Fruit fly (Drosophila melanogaster) whole organism, embryonic: ENCODE results near the gene CG3149.

Source experiments
- Antp ChIP-seq: fragments of 200-800 bp; sonication (Bioruptor generic); optimal IDR thresholded peaks from 3 replicates; lab custom pipeline; 2016; ENCODE audit warnings: missing biosample characterization, missing genetic modification characterization
- B-H1 ChIP-seq: fragments of 200-800 bp; sonication (Bioruptor generic); IDR thresholded peaks from 3 replicates; pipeline ENCODE4 v1.3.6; 2022; ENCODE audit warnings: missing biosample characterization, missing genetic modification characterization
- Bgb ChIP-seq: fragments of 200-800 bp; sonication (Bioruptor generic); IDR thresholded peaks from 2 replicates; pipeline ENCODE4 v1.3.6; 2022; ENCODE audit warnings: missing biosample characterization, missing genetic modification characterization; ENCODE audit not compliant: partially characterized antibody
- CG10147 ChIP-seq: fragments of 200-800 bp; sonication (Bioruptor generic); optimal IDR thresholded peaks from 2 replicates; lab custom pipeline; 2019; ENCODE audit warnings: missing biosample characterization, mild to moderate bottlenecking, missing genetic modification characterization, moderate library complexity
- CG10209 ChIP-seq: fragments of 200-800 bp; sonication (Bioruptor generic); optimal IDR thresholded peaks from 3 replicates; lab custom pipeline; 2017; ENCODE audit warnings: missing biosample characterization, mild to moderate bottlenecking, missing genetic modification characterization, missing genetic modification reagents
- CG11504 ChIP-seq: fragments of 200-800 bp; sonication (Bioruptor generic); optimal IDR thresholded peaks from 3 replicates; lab custom pipeline; 2019; ENCODE audit warnings: missing biosample characterization, mild to moderate bottlenecking, missing genetic modification characterization, moderate library complexity
- CG11695 ChIP-seq: fragments of 200-800 bp; sonication (Bioruptor generic); IDR thresholded peaks from 3 replicates; pipeline ENCODE4 v1.3.6; 2022; ENCODE audit warnings: missing biosample characterization, missing genetic modification characterization
- CG12071 ChIP-seq: fragments of 200-800 bp; sonication (Bioruptor generic); optimal IDR thresholded peaks from 3 replicates; lab custom pipeline; 2018; ENCODE audit warnings: missing biosample characterization, mild to moderate bottlenecking, missing genetic modification characterization
- CG12104 ChIP-seq: fragments of 200-800 bp; sonication (Bioruptor generic); optimal IDR thresholded peaks from 3 replicates; lab custom pipeline; 2016; ENCODE audit warnings: missing biosample characterization, missing genetic modification characterization
- CG12219 ChIP-seq: fragments of 200-800 bp; sonication (Bioruptor generic); optimal IDR thresholded peaks from 3 replicates; lab custom pipeline; 2018; ENCODE audit warnings: missing biosample characterization, mild to moderate bottlenecking, missing genetic modification characterization
- CG12769 ChIP-seq: fragments of 200-800 bp; sonication (Bioruptor generic); optimal IDR thresholded peaks from 2 replicates; lab custom pipeline; 2019; ENCODE audit warnings: missing biosample characterization, mild to moderate bottlenecking, missing genetic modification characterization, moderate library complexity
- CG15011 ChIP-seq: fragments of 200-800 bp; sonication (Bioruptor generic); optimal IDR thresholded peaks from 3 replicates; lab custom pipeline; 2018; ENCODE audit warnings: missing biosample characterization, mild to moderate bottlenecking, missing genetic modification characterization
- CG1602 ChIP-seq: fragments of 200-800 bp; sonication (Bioruptor generic); optimal IDR thresholded peaks from 3 replicates; lab custom pipeline; 2016; ENCODE audit warnings: missing biosample characterization, missing genetic modification characterization
- CG18476 ChIP-seq: fragments of 200-800 bp; sonication (Bioruptor generic); optimal IDR thresholded peaks from 2 replicates; lab custom pipeline; 2016; ENCODE audit warnings: missing biosample characterization, mild to moderate bottlenecking, missing genetic modification characterization
- CG3847 ChIP-seq: fragments of 200-800 bp; sonication (Bioruptor generic); IDR thresholded peaks from 2 replicates; pipeline ENCODE4 v1.3.6; 2022; ENCODE audit warnings: missing biosample characterization, missing genetic modification characterization
- CG4854 ChIP-seq: fragments of 200-800 bp; sonication (Bioruptor generic); optimal IDR thresholded peaks from 2 replicates; lab custom pipeline; 2016; ENCODE audit warnings: missing biosample characterization, missing genetic modification characterization, inconsistent platforms
- CG6791 ChIP-seq: fragments of 200-800 bp; sonication (Bioruptor generic); IDR thresholded peaks from 3 replicates; pipeline ENCODE4 v1.3.6; 2022; ENCODE audit warnings: missing biosample characterization, missing genetic modification characterization; ENCODE audit not compliant: partially characterized antibody
- CG7839 ChIP-seq: fragments of 200-800 bp; sonication (Bioruptor generic); optimal IDR thresholded peaks from 3 replicates; lab custom pipeline; 2018; ENCODE audit warnings: missing biosample characterization, mild to moderate bottlenecking, missing genetic modification characterization, moderate library complexity
- CG7963 ChIP-seq: fragments of 200-800 bp; sonication (Bioruptor generic); IDR thresholded peaks from 3 replicates; pipeline ENCODE4 v1.3.6; 2022; ENCODE audit warnings: missing biosample characterization, missing genetic modification characterization; ENCODE audit not compliant: partially characterized antibody
- CG8281 ChIP-seq: fragments of 200-800 bp; sonication (Bioruptor generic); optimal IDR thresholded peaks from 2 replicates; lab custom pipeline; 2018; ENCODE audit warnings: missing biosample characterization, mild to moderate bottlenecking, missing genetic modification characterization, moderate library complexity
- CG9437 ChIP-seq: fragments of 200-800 bp; sonication (Bioruptor generic); optimal IDR thresholded peaks from 2 replicates; lab custom pipeline; 2018; ENCODE audit warnings: missing biosample characterization, mild to moderate bottlenecking, missing genetic modification characterization
- CrebB ChIP-seq: fragments of 200-800 bp; sonication (Bioruptor generic); optimal IDR thresholded peaks from 3 replicates; lab custom pipeline; 2018; ENCODE audit warnings: missing biosample characterization, mild to moderate bottlenecking, missing genetic modification characterization
- Deaf1 ChIP-seq: fragments of 200-800 bp; optimal IDR thresholded peaks from 3 replicates; lab custom pipeline; 2019; ENCODE audit warnings: missing biosample characterization, mild to moderate bottlenecking, missing genetic modification characterization, moderate library complexity
- H2.0 ChIP-seq: fragments of 200-800 bp; sonication (Bioruptor generic); IDR thresholded peaks from 2 replicates; pipeline ENCODE4 v1.3.6; 2022; ENCODE audit warnings: missing biosample characterization, missing genetic modification characterization
- HHEX ChIP-seq: fragments of 200-800 bp; sonication (Bioruptor generic); optimal IDR thresholded peaks from 3 replicates; lab custom pipeline; 2017; ENCODE audit warnings: missing biosample characterization, mild to moderate bottlenecking, missing genetic modification characterization, missing genetic modification reagents
- Nf-YA ChIP-seq: fragments of 200-800 bp; sonication (Bioruptor generic); IDR thresholded peaks from 2 replicates; pipeline ENCODE4 v1.3.6; 2022; ENCODE audit warnings: missing biosample characterization, missing genetic modification characterization
- Six4 ChIP-seq: fragments of 200-800 bp; sonication (Bioruptor generic); optimal IDR thresholded peaks from 2 replicates; lab custom pipeline; 2016; ENCODE audit warnings: missing biosample characterization, missing genetic modification characterization
- Ssrp ChIP-seq: fragments of 200-800 bp; sonication (Bioruptor generic); optimal IDR thresholded peaks from 2 replicates; lab custom pipeline; 2018; ENCODE audit warnings: missing biosample characterization, mild to moderate bottlenecking, missing genetic modification characterization, moderate library complexity
- cato ChIP-seq: fragments of 200-800 bp; sonication (Bioruptor generic); optimal IDR thresholded peaks from 2 replicates; lab custom pipeline; 2016; ENCODE audit warnings: missing biosample characterization, missing genetic modification characterization, borderline replicate concordance
- dmrt11E ChIP-seq: fragments of 200-800 bp; sonication (Bioruptor generic); optimal IDR thresholded peaks from 3 replicates; lab custom pipeline; 2018; ENCODE audit warnings: missing biosample characterization, mild to moderate bottlenecking, missing genetic modification characterization, moderate library complexity
- dpn ChIP-seq, 2 experiments: fragments of 200-800 bp; sonication (Bioruptor generic); optimal IDR thresholded peaks; 3 replicates each; lab custom pipeline; 2016; ENCODE audit warnings: missing biosample characterization in 2 of 2, missing genetic modification characterization in 2 of 2
- ems ChIP-seq: fragments of 200-800 bp; sonication (Bioruptor generic); optimal IDR thresholded peaks from 3 replicates; lab custom pipeline; 2016; ENCODE audit warnings: missing biosample characterization, missing genetic modification characterization
- gcm2 ChIP-seq: fragments of 200-800 bp; sonication (Bioruptor generic); optimal IDR thresholded peaks from 2 replicates; lab custom pipeline; 2016; ENCODE audit warnings: missing biosample characterization, missing genetic modification characterization
- gsb-n ChIP-seq: fragments of 200-800 bp; sonication (Bioruptor generic); optimal IDR thresholded peaks from 3 replicates; lab custom pipeline; 2018; ENCODE audit warnings: missing biosample characterization, mild to moderate bottlenecking, missing genetic modification characterization
- jigr1 ChIP-seq: fragments of 200-800 bp; sonication (Bioruptor generic); IDR thresholded peaks from 3 replicates; pipeline ENCODE4 v1.3.6; 2022; ENCODE audit warnings: missing biosample characterization, missing genetic modification characterization
- ken ChIP-seq: fragments of 200-800 bp; sonication (Bioruptor generic); IDR thresholded peaks from 3 replicates; pipeline ENCODE4 v1.3.6; 2022; ENCODE audit warnings: missing biosample characterization, missing genetic modification characterization
- lbe ChIP-seq: fragments of 200-800 bp; sonication (Bioruptor generic); optimal IDR thresholded peaks from 2 replicates; lab custom pipeline; 2016; ENCODE audit warnings: missing biosample characterization, mild to moderate bottlenecking, missing genetic modification characterization
- luna ChIP-seq: fragments of 200-800 bp; sonication (Bioruptor generic); optimal IDR thresholded peaks from 2 replicates; lab custom pipeline; 2016; ENCODE audit warnings: missing biosample characterization, missing genetic modification characterization
- mam ChIP-seq: fragments of 200-800 bp; sonication (Bioruptor generic); optimal IDR thresholded peaks from 3 replicates; lab custom pipeline; 2016; ENCODE audit warnings: missing biosample characterization, missing genetic modification characterization
- nerfin-1 ChIP-seq: fragments of 200-800 bp; sonication (Bioruptor generic); optimal IDR thresholded peaks from 3 replicates; lab custom pipeline; 2019; ENCODE audit warnings: missing biosample characterization, mild to moderate bottlenecking, missing genetic modification characterization, moderate library complexity
- nmo ChIP-seq: fragments of 200-800 bp; sonication (Bioruptor generic); optimal IDR thresholded peaks from 2 replicates; lab custom pipeline; 2018; ENCODE audit warnings: missing biosample characterization, mild to moderate bottlenecking, missing genetic modification characterization, moderate library complexity
- pan ChIP-seq, 4 experiments: fragments of >200 bp in 3 of 4; fragments of 200-800 bp in 1 of 4; sonication (Bioruptor generic) in 1 of 4; optimal IDR thresholded peaks in 3 of 4; IDR thresholded peaks in 1 of 4; 2 replicates each; pipeline versions ENCODE4 v1.3.6 to Lab custom; 2017 to 2022; ENCODE audit warnings: missing biosample characterization in 2 of 4, missing genetic modification characterization in 2 of 4, mixed read lengths in 1 of 4
- pb ChIP-seq: fragments of 200-800 bp; sonication (Bioruptor generic); optimal IDR thresholded peaks from 3 replicates; lab custom pipeline; 2016; ENCODE audit warnings: missing biosample characterization, missing genetic modification characterization
- seq ChIP-seq: fragments of 200-800 bp; sonication (Bioruptor generic); IDR thresholded peaks from 2 replicates; pipeline ENCODE4 v1.3.6; 2022; ENCODE audit warnings: missing biosample characterization, missing genetic modification characterization
- stc ChIP-seq: fragments of 200-800 bp; sonication (Bioruptor generic); IDR thresholded peaks from 2 replicates; pipeline ENCODE4 v1.3.6; 2022; ENCODE audit warnings: missing biosample characterization, missing genetic modification characterization
- twi ChIP-seq: fragments of 200-800 bp; optimal IDR thresholded peaks from 2 replicates; lab custom pipeline; 2019; ENCODE audit warnings: missing biosample characterization, mild to moderate bottlenecking, missing genetic modification characterization, moderate library complexity
- vfl ChIP-seq: fragments of 200-800 bp; sonication (Bioruptor generic); optimal IDR thresholded peaks from 2 replicates; lab custom pipeline; 2016; ENCODE audit warnings: missing biosample characterization, missing genetic modification characterization
- zen ChIP-seq: fragments of 200-800 bp; sonication (Bioruptor generic); optimal IDR thresholded peaks from 3 replicates; lab custom pipeline; 2018; ENCODE audit warnings: missing biosample characterization, mild to moderate bottlenecking, missing genetic modification characterization, moderate library complexity

CG3149 gene

DNA sequence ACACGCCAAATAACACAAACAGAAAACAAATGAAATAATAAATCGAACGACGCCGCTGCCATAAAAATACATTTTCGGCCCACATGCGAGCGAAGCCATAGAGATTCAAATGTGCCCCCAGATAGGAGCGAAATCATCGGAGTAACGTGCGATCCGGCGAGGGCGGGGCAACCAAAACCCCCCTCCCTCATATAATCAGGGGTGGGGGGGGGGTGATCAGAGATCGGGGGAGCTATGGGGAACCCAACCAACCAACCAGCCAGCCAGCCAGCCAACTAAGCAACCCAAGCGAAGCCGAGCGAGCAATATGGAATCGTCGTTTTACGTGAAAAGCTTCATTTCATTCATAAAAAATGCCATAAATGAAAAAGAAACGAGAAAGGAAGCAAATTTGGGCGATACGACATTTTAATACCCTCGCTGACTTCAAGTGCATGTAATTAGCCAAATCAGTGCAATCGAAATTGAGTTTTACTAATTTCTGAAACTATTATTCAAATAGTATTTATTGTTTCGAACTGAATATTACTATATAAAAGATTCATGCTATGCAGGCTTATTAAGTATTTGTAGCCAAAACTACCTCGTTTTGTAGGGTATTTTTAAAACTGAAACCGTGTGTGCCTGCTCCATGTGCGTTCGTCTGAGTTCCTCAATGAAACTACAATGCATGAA is 5.0 kb upstream of the CG3149 start (continued):
- TF ChIP-seq Nf-YA = peak; percentile 32; the same call in 1 of the 2 replicates
- TF ChIP-seq CG3847 = 0 out of 2 replicates have a peak, but pooled peaks have one; percentile 29
- TF ChIP-seq CG9437 (GFP tag; lab: Kevin White, UChicago) = peak; percentile 61
- TF ChIP-seq cato (GFP tag; lab: Kevin White, UChicago) = peak; percentile 26
- no peak for TF ChIP-seq CG7963 (GFP tag; lab: Robert Waterston, UW)
- TF ChIP-seq twi (tag; lab: Kevin White, UChicago) = no peak
- peak; percentile 79 for TF ChIP-seq CG11504
- peak; percentile 54 for TF ChIP-seq Deaf1 (tag; lab: Kevin White, UChicago)
- TF ChIP-seq dmrt11E (tag; lab: Kevin White, UChicago) = peak; percentile 43
- peak; percentile 49 for TF ChIP-seq gsb-n (tag; lab: Kevin White, UChicago)
- peak; percentile 38 for TF ChIP-seq CG4854 (GFP tag; lab: Kevin White, UChicago)
- TF ChIP-seq gcm2 = peak; percentile 10
- peak; percentile 46 for TF ChIP-seq mam
- TF ChIP-seq CG12219 (GFP tag; lab: Kevin White, UChicago) = peak; percentile 40
- TF ChIP-seq CrebB (tag; lab: Kevin White, UChicago) = peak; percentile 37
- TF ChIP-seq lbe (GFP tag; lab: Kevin White, UChicago) = peak; percentile 46
- TF ChIP-seq CG18476 = peak; percentile 27
- TF ChIP-seq CG12104 (GFP tag; lab: Kevin White, UChicago) = no peak
- no peak for TF ChIP-seq vfl
- TF ChIP-seq CG10209 (GFP tag; lab: Kevin White, UChicago) = peak; percentile 64
- TF ChIP-seq nerfin-1 (tag; lab: Kevin White, UChicago) = peak; percentile 23
- TF ChIP-seq CG12769 (tag; lab: Kevin White, UChicago) = peak; percentile 79
- TF ChIP-seq HHEX (GFP tag; lab: Kevin White, UChicago) = peak; percentile 22
- peak; percentile 28; the same call in 1 of the 2 replicates for TF ChIP-seq seq (GFP tag; lab: Robert Waterston, UW)
- TF ChIP-seq Antp (GFP tag; lab: Kevin White, UChicago) = peak; percentile 21
- TF ChIP-seq zen (tag; lab: Kevin White, UChicago) = no peak
- TF ChIP-seq CG1602 (GFP tag; lab: Kevin White, UChicago) = peak; percentile 52
- peak; percentile 40 for TF ChIP-seq CG12071 (GFP tag; lab: Kevin White, UChicago)
- peak; percentile 67; the same call in 1 of the 3 replicates for TF ChIP-seq ken (GFP tag; lab: Robert Waterston, UW)
- peak; percentile 79 for TF ChIP-seq nmo (GFP tag; lab: Kevin White, UChicago)
- no peak for TF ChIP-seq luna (GFP tag; lab: Kevin White, UChicago)
- peak; percentile 39 for TF ChIP-seq CG15011 (GFP tag; lab: Kevin White, UChicago)
- TF ChIP-seq pb (GFP tag; lab: Kevin White, UChicago) = no peak
- peak; percentile 54 for TF ChIP-seq stc (GFP tag; lab: Robert Waterston, UW)
- TF ChIP-seq ems (GFP tag; lab: Kevin White, UChicago) = peak; percentile 34
- peak; percentile 52; the same call in 2 of the 3 replicates for TF ChIP-seq CG11695 (GFP tag; lab: Robert Waterston, UW)
- peak; percentile 50 for TF ChIP-seq CG10147 (GFP tag; lab: Kevin White, UChicago)
- peak; percentile 51 to 63 for TF ChIP-seq dpn (GFP tag; optimal IDR thresholded peaks at IDR 0.05; lab: Kevin White, UChicago)
- TF ChIP-seq CG6791 (GFP tag; lab: Robert Waterston, UW) = no peak
- TF ChIP-seq Bgb (GFP tag; lab: Robert Waterston, UW) = no peak
- TF ChIP-seq jigr1 (GFP tag; lab: Robert Waterston, UW) = peak; percentile 41; the same call in 1 of the 3 replicates
- TF ChIP-seq CG7839 = peak; percentile 76
- TF ChIP-seq Six4 (GFP tag; lab: Kevin White, UChicago) = peak; percentile 29
- no peak for TF ChIP-seq H2.0 (GFP tag; lab: Robert Waterston, UW)
- TF ChIP-seq Ssrp = peak; percentile 67
- TF ChIP-seq pan (optimal IDR thresholded peaks at IDR 0.05; lab: Kevin White, UChicago) = no peak
- peak in 1 of 2 experiments; percentile 28 for TF ChIP-seq pan (GFP tag; optimal IDR thresholded peaks at IDR 0.05 in 1 of 2, IDR thresholded peaks at IDR 0.05 in 1 of 2)
- peak; percentile 38; the same call in 1 of the 3 replicates for TF ChIP-seq B-H1 (GFP tag; lab: Robert Waterston, UW)
- peak; percentile 22 for TF ChIP-seq CG8281
